Worm (Caenorhabditis elegans): ENCODE measurements around the gene hpo-29.

- TF ChIP-seq elt-3 (tag; optimal IDR thresholded peaks at IDR 0.05) (no peak), unc-62 (GFP tag; optimal IDR thresholded peaks at IDR 0.05) (no peak), mab-5 (tag; optimal IDR thresholded peaks at IDR 0.05) (no peak), nhr-28 (tag; optimal IDR thresholded peaks at IDR 0.05) (no peak), lsy-2 (tag; optimal IDR thresholded peaks at IDR 0.05) (no peak), unc-120 (tag; optimal IDR thresholded peaks at IDR 0.05; ENCODE audit: poor library complexity, severe bottlenecking) (no peak), sem-2 (GFP tag; optimal IDR thresholded peaks at IDR 0.05) (no peak), lin-13 (tag; optimal IDR thresholded peaks at IDR 0.05) (no peak), nhr-76 (tag; optimal IDR thresholded peaks at IDR 0.05) (no peak), pha-4 (tag; optimal IDR thresholded peaks at IDR 0.05) (no peak), ztf-11 (tag; optimal IDR thresholded peaks at IDR 0.05) (no peak), ceh-83 (GFP tag; optimal IDR thresholded peaks at IDR 0.05) (no peak)
These were observed at the start of gene hpo-29 for ce11 chrIII:235544-235943.
